Fruit fly (Drosophila melanogaster): ENCODE results near the gene CG34301.

dm6 chr3R:8807831-8808517 is 34.7 kb downstream of the CG34301 start:
- TF ChIP-seq psq (optimal IDR thresholded peaks at IDR 0.05) = no peak
- no peak for TF ChIP-seq pan (optimal IDR thresholded peaks at IDR 0.05)
- no peak for TF ChIP-seq Dll (optimal IDR thresholded peaks at IDR 0.05)
- TF ChIP-seq CG8478 (optimal IDR thresholded peaks at IDR 0.05) = no peak
- no peak for TF ChIP-seq usp (GFP tag; optimal IDR thresholded peaks at IDR 0.05)
- no peak for TF ChIP-seq EcR (GFP tag; optimal IDR thresholded peaks at IDR 0.05)
